Worm (Caenorhabditis elegans) whole organism, L1 larva: ENCODE data around the gene gnrr-5.
A peak's percentile ranks its signal among the peaks of the same experiment; 100 is the strongest.
"Not testable (repeated sequence)": the region's sequence is repeated elsewhere in the genome, so short reads cannot be mapped to it uniquely, and the experiment has no call there.

Source experiments
- C16A3.4 ChIP-seq: fragments of 150-350 bp; optimal IDR thresholded peaks from 2 replicates; lab custom pipeline; 2014; ENCODE audit warnings: missing biosample characterization, missing genetic modification characterization
- aha-1 ChIP-seq: fragments of 150-350 bp; optimal IDR thresholded peaks from 2 replicates; lab custom pipeline; 2014; ENCODE audit warnings: missing biosample characterization, missing genetic modification characterization
- ceh-63 ChIP-seq: fragments of 200-800 bp; sonication (Bioruptor generic); optimal IDR thresholded peaks from 2 replicates; lab custom pipeline; 2018; ENCODE audit warnings: mild to moderate bottlenecking, missing genetic modification characterization, missing compliant biosample characterization
- ceh-8 ChIP-seq: fragments of 200-800 bp; sonication (Bioruptor generic); optimal IDR thresholded peaks from 2 replicates; lab custom pipeline; 2018; ENCODE audit warnings: mild to moderate bottlenecking, missing genetic modification characterization, moderate library complexity, missing compliant biosample characterization
- ceh-82 ChIP-seq, 3 experiments: fragments of 150-350 bp in 1 of 3; sonication (generic microtip) in 2 of 3; optimal IDR thresholded peaks; 2 replicates each; lab custom pipeline; 2014 to 2017; ENCODE audit warnings: missing biosample characterization in 3 of 3, missing genetic modification characterization in 3 of 3
- ceh-88 ChIP-seq: fragments of 200-800 bp; sonication (Bioruptor generic); IDR thresholded peaks from 2 replicates; pipeline ENCODE4 v1.3.6; 2022; ENCODE audit warnings: missing genetic modification characterization, missing compliant biosample characterization
- ceh-90 ChIP-seq: sonication (generic microtip); optimal IDR thresholded peaks from 2 replicates; lab custom pipeline; 2016; ENCODE audit warnings: missing genetic modification characterization, missing compliant biosample characterization
- dsc-1 ChIP-seq: sonication (generic microtip); optimal IDR thresholded peaks from 2 replicates; lab custom pipeline; 2016; ENCODE audit warnings: mild to moderate bottlenecking, missing genetic modification characterization, missing compliant biosample characterization
- efl-3 ChIP-seq: fragments of 200-800 bp; sonication (Bioruptor generic); optimal IDR thresholded peaks from 2 replicates; lab custom pipeline; 2018; ENCODE audit warnings: mild to moderate bottlenecking, missing genetic modification characterization, missing compliant biosample characterization
- egl-13 ChIP-seq: sonication (generic microtip); optimal IDR thresholded peaks from 2 replicates; lab custom pipeline; 2016; ENCODE audit warnings: missing genotype, missing genetic modification reagents, missing genetic modification characterization, missing compliant biosample characterization
- elt-2 ChIP-seq: sonication (generic microtip); optimal IDR thresholded peaks from 2 replicates; lab custom pipeline; 2016; ENCODE audit warnings: missing genetic modification characterization, mild to moderate bottlenecking, inconsistent platforms, missing compliant biosample characterization, missing genetic modification reagents
- fkh-10 ChIP-seq: sonication (generic microtip); optimal IDR thresholded peaks from 2 replicates; lab custom pipeline; 2017; ENCODE audit warnings: missing biosample characterization, missing genetic modification reagents, missing genetic modification characterization
- fkh-4 ChIP-seq: sonication (generic microtip); optimal IDR thresholded peaks from 2 replicates; lab custom pipeline; 2016; ENCODE audit warnings: missing compliant biosample characterization, missing genetic modification characterization, borderline replicate concordance
- fkh-8 ChIP-seq: sonication (generic microtip); optimal IDR thresholded peaks from 2 replicates; lab custom pipeline; 2016; ENCODE audit warnings: mild to moderate bottlenecking, missing genetic modification characterization, missing compliant biosample characterization
- hlh-17 ChIP-seq: fragments of 200-800 bp; sonication (Bioruptor generic); optimal IDR thresholded peaks from 2 replicates; lab custom pipeline; 2018; ENCODE audit warnings: missing genetic modification characterization, mild to moderate bottlenecking, missing compliant biosample characterization, moderate library complexity, borderline replicate concordance
- hlh-4 ChIP-seq: sonication (generic microtip); optimal IDR thresholded peaks from 2 replicates; lab custom pipeline; 2016; ENCODE audit warnings: mild to moderate bottlenecking, missing genetic modification characterization, missing compliant biosample characterization
- hpl-2 ChIP-seq: fragments of 150-350 bp; optimal IDR thresholded peaks from 2 replicates; lab custom pipeline; 2014; ENCODE audit warnings: missing biosample characterization, missing genetic modification reagents, missing genetic modification characterization
- irx-1 ChIP-seq: sonication (generic microtip); optimal IDR thresholded peaks from 2 replicates; lab custom pipeline; 2016; ENCODE audit warnings: missing genetic modification characterization, missing compliant biosample characterization
- jun-1 ChIP-seq: fragments of 150-350 bp; optimal IDR thresholded peaks from 2 replicates; lab custom pipeline; 2014; ENCODE audit warnings: missing biosample characterization, missing genetic modification reagents, missing genetic modification characterization
- lin-13 ChIP-seq: fragments of 150-350 bp; optimal IDR thresholded peaks from 2 replicates; lab custom pipeline; 2014; ENCODE audit warnings: missing biosample characterization, missing genetic modification reagents, missing genetic modification characterization
- lin-14 ChIP-seq: fragments of 200-800 bp; sonication (Bioruptor generic); optimal IDR thresholded peaks from 2 replicates; lab custom pipeline; 2018; ENCODE audit warnings: mild to moderate bottlenecking, missing genetic modification characterization, moderate library complexity, missing compliant biosample characterization
- lin-39 ChIP-seq: fragments of 150-350 bp; optimal IDR thresholded peaks from 2 replicates; lab custom pipeline; 2014; ENCODE audit warnings: missing biosample characterization, missing genetic modification reagents, missing genetic modification characterization
- nhr-11 ChIP-seq: fragments of 150-350 bp; optimal IDR thresholded peaks from 2 replicates; lab custom pipeline; 2014; ENCODE audit warnings: missing biosample characterization, missing genetic modification characterization
- nhr-19 ChIP-seq: fragments of 200-800 bp; sonication (Bioruptor generic); conservative IDR thresholded peaks from 2 replicates; pipeline ENCODE4 v1.3.6; 2022; ENCODE audit warnings: missing genetic modification characterization, missing compliant biosample characterization
- nhr-20 ChIP-seq: sonication (generic microtip); optimal IDR thresholded peaks from 2 replicates; lab custom pipeline; 2016; ENCODE audit warnings: mild to moderate bottlenecking, missing genetic modification characterization, missing compliant biosample characterization
- nhr-76 ChIP-seq: sonication (generic microtip); optimal IDR thresholded peaks from 2 replicates; lab custom pipeline; 2017; ENCODE audit warnings: missing biosample characterization, missing genetic modification characterization
- nhr-84 ChIP-seq: sonication (generic microtip); optimal IDR thresholded peaks from 2 replicates; lab custom pipeline; 2017; ENCODE audit warnings: missing biosample characterization, missing genetic modification characterization
- nhr-85 ChIP-seq: sonication (generic microtip); peaks from one replicate; lab custom pipeline; 2016; ENCODE audit warnings: missing genetic modification characterization, inconsistent platforms, missing compliant biosample characterization
- nhr-90 ChIP-seq: sonication (generic microtip); optimal IDR thresholded peaks from 2 replicates; lab custom pipeline; 2016; ENCODE audit warnings: mild to moderate bottlenecking, missing genetic modification characterization, missing compliant biosample characterization; ENCODE audit not compliant: poor library complexity
- pag-3 ChIP-seq: sonication (generic microtip); optimal IDR thresholded peaks from 2 replicates; lab custom pipeline; 2017; ENCODE audit warnings: missing genetic modification characterization, mild to moderate bottlenecking, missing compliant biosample characterization, antibody characterized with exemption, borderline replicate concordance; ENCODE audit not compliant: insufficient read depth
- pax-3 ChIP-seq: fragments of 200-800 bp; sonication (Bioruptor generic); optimal IDR thresholded peaks from 2 replicates; lab custom pipeline; 2018; ENCODE audit warnings: mild to moderate bottlenecking, missing genetic modification characterization, moderate library complexity, missing compliant biosample characterization
- pqm-1 ChIP-seq: sonication (generic microtip); optimal IDR thresholded peaks from 3 replicates; lab custom pipeline; 2017; ENCODE audit warnings: missing biosample characterization, missing genetic modification characterization
- skn-1 ChIP-seq: fragments of 150-350 bp; optimal IDR thresholded peaks from 2 replicates; lab custom pipeline; 2014; ENCODE audit warnings: missing biosample characterization, missing genetic modification characterization
- sup-37 ChIP-seq: fragments of 200-800 bp; sonication (Bioruptor generic); optimal IDR thresholded peaks from 2 replicates; lab custom pipeline; 2018; ENCODE audit warnings: mild to moderate bottlenecking, missing genetic modification characterization, missing compliant biosample characterization
- swsn-7 ChIP-seq: sonication (generic microtip); optimal IDR thresholded peaks from 2 replicates; lab custom pipeline; 2016; ENCODE audit warnings: missing genetic modification characterization, missing compliant biosample characterization
- tbx-2 ChIP-seq: sonication (generic microtip); optimal IDR thresholded peaks from 2 replicates; lab custom pipeline; 2016; ENCODE audit warnings: missing genetic modification characterization, missing compliant biosample characterization
- tlp-1 ChIP-seq: fragments of 150-350 bp; optimal IDR thresholded peaks from 2 replicates; lab custom pipeline; 2014; ENCODE audit warnings: missing biosample characterization, missing genetic modification characterization
- unc-62 ChIP-seq: fragments of 150-350 bp; optimal IDR thresholded peaks from 2 replicates; lab custom pipeline; 2014; ENCODE audit warnings: missing biosample characterization, missing genetic modification reagents, missing genetic modification characterization
- ztf-11 ChIP-seq, 2 experiments: sonication (generic microtip); optimal IDR thresholded peaks; 2 replicates each; lab custom pipeline; 2016 to 2017; ENCODE audit warnings: missing genetic modification characterization in 2 of 2, missing biosample characterization in 1 of 2, missing compliant biosample characterization in 1 of 2

Gene gnrr-5

ce11 chrV:4483049-4483507 lies 28.5 kb upstream of the gnrr-5 start, which contains the start of gene exc-15 (continued):
- TF ChIP-seq dsc-1 (tag; lab: Kevin White, UChicago) (no peak), lin-14 (GFP tag; lab: Kevin White, UChicago) (peak; percentile 72), ztf-11 (tag; optimal IDR thresholded peaks at IDR 0.05; lab: Kevin White, UChicago) (no peak), swsn-7 (tag; lab: Kevin White, UChicago) (no peak), hlh-17 (GFP tag; lab: Kevin White, UChicago) (no peak), pqm-1 (tag; lab: Kevin White, UChicago) (no peak), unc-62 (GFP tag; lab: Kevin White, UChicago) (no peak), nhr-76 (no peak), ceh-88 (GFP tag; lab: Robert Waterston, UW) (no peak), C16A3.4 (tag; lab: Kevin White, UChicago) (no peak), hpl-2 (GFP tag; lab: Kevin White, UChicago) (no peak), fkh-8 (tag; lab: Kevin White, UChicago) (no peak), ceh-8 (no peak), jun-1 (no peak), nhr-19 (GFP tag; lab: Robert Waterston, UW) (no peak), pag-3 (tag; lab: Kevin White, UChicago) (no peak), nhr-90 (tag; lab: Kevin White, UChicago) (peak; percentile 4), ceh-63 (no peak), nhr-20 (tag; lab: Kevin White, UChicago) (peak; percentile 63), lin-39 (tag; lab: Kevin White, UChicago) (no peak), skn-1 (tag; lab: Kevin White, UChicago) (peak; percentile 23)

- no peak for TF ChIP-seq nhr-85 (tag; lab: Kevin White, UChicago)
- no peak for TF ChIP-seq fkh-10 (GFP tag; lab: Kevin White, UChicago)
- no peak for TF ChIP-seq nhr-90 (tag; lab: Kevin White, UChicago)
- TF ChIP-seq elt-2 (tag; lab: Kevin White, UChicago): no peak
- no peak for TF ChIP-seq egl-13 (tag; lab: Kevin White, UChicago)
- no peak for TF ChIP-seq lin-39 (tag; lab: Kevin White, UChicago)
- no peak for TF ChIP-seq fkh-8 (tag; lab: Kevin White, UChicago)
- TF ChIP-seq nhr-84 (tag; lab: Kevin White, UChicago): no peak
- TF ChIP-seq aha-1: no peak
- TF ChIP-seq pax-3 (tag; lab: Kevin White, UChicago): no peak
- no peak for TF ChIP-seq ztf-11 (tag; optimal IDR thresholded peaks at IDR 0.05; lab: Kevin White, UChicago)
- no peak for TF ChIP-seq nhr-76
Observed at ce11 chrV:4481823-4482222, 27.3 kb upstream of the gnrr-5 start.

- TF ChIP-seq lin-39 (tag; lab: Kevin White, UChicago); hlh-4; ceh-90 (tag; lab: Kevin White, UChicago): not testable (repeated sequence)
Observed at ce11 chrV:4474543-4474942, 20.0 kb upstream of the gnrr-5 start, which contains the start of gene str-35. str-35 (plus strand) TSS chrV:4474843.

ce11 chrV:4471065-4471464 lies 16.5 kb upstream of the gnrr-5 start, which contains the start of gene T08H10.3:
T08H10.3 (plus strand) TSS chrV:4471365.
- TF ChIP-seq nhr-11 (tag; lab: Kevin White, UChicago): no peak
- TF ChIP-seq nhr-76: no peak
- TF ChIP-seq fkh-4 (tag; lab: Kevin White, UChicago): no peak
- no peak for TF ChIP-seq nhr-84 (tag; lab: Kevin White, UChicago)
- TF ChIP-seq lin-13 (GFP tag; lab: Kevin White, UChicago): no peak
- TF ChIP-seq tlp-1: no peak
- no peak for TF ChIP-seq nhr-85 (tag; lab: Kevin White, UChicago)
- TF ChIP-seq sup-37 (GFP tag; lab: Kevin White, UChicago): no peak
- TF ChIP-seq tbx-2 (tag; lab: Kevin White, UChicago): no peak
- TF ChIP-seq efl-3 (GFP tag; lab: Kevin White, UChicago): no peak
- TF ChIP-seq ceh-82 (tag; optimal IDR thresholded peaks at IDR 0.05; lab: Kevin White, UChicago): no peak
- TF ChIP-seq irx-1 (tag; lab: Kevin White, UChicago): no peak
- no peak for TF ChIP-seq fkh-8 (tag; lab: Kevin White, UChicago)
